Fruit fly (Drosophila melanogaster) whole organism, embryonic: ENCODE measurements around the gene RpS9.

Source experiments
- Atf6 ChIP-seq: fragments of 200-800 bp; sonication (Bioruptor generic); IDR thresholded peaks from 2 replicates; pipeline ENCODE4 v1.3.6; 2022; ENCODE audit warnings: missing biosample characterization, missing genetic modification characterization
- Awh ChIP-seq: fragments of 200-800 bp; sonication (Bioruptor generic); IDR thresholded peaks from 2 replicates; pipeline ENCODE4, ENCODE4 v1.3.6; 2022; ENCODE audit warnings: missing biosample characterization, missing genetic modification characterization
- CG10209 ChIP-seq: fragments of 200-800 bp; sonication (Bioruptor generic); optimal IDR thresholded peaks from 3 replicates; lab custom pipeline; 2017; ENCODE audit warnings: missing biosample characterization, mild to moderate bottlenecking, missing genetic modification characterization, missing genetic modification reagents
- CG10565 ChIP-seq: fragments of 200-800 bp; sonication (Bioruptor generic); optimal IDR thresholded peaks from 3 replicates; lab custom pipeline; 2016; ENCODE audit warnings: missing biosample characterization, mild to moderate bottlenecking, missing genetic modification characterization
- CG11456 ChIP-seq: fragments of 200-800 bp; sonication (Bioruptor generic); IDR thresholded peaks from 3 replicates; pipeline ENCODE4 v1.3.6; 2022; ENCODE audit warnings: missing biosample characterization, missing genetic modification characterization
- CG1233 ChIP-seq: fragments of 200-800 bp; sonication (Bioruptor generic); optimal IDR thresholded peaks from 4 replicates; lab custom pipeline; 2018; ENCODE audit warnings: missing biosample characterization, mild to moderate bottlenecking, missing genetic modification characterization
- CG13123 ChIP-seq: fragments of 200-800 bp; sonication (Bioruptor generic); optimal IDR thresholded peaks from 2 replicates; lab custom pipeline; 2016; ENCODE audit warnings: missing biosample characterization, missing genetic modification characterization
- CG13624 ChIP-seq: fragments of 200-800 bp; sonication (Bioruptor generic); optimal IDR thresholded peaks from 2 replicates; lab custom pipeline; 2016; ENCODE audit warnings: missing biosample characterization, missing genetic modification characterization
- CG15601 ChIP-seq: fragments of 200-800 bp; sonication (Bioruptor generic); optimal IDR thresholded peaks from 3 replicates; lab custom pipeline; 2019; ENCODE audit warnings: missing biosample characterization, mild to moderate bottlenecking, missing genetic modification characterization, moderate library complexity
- CG18011 ChIP-seq: fragments of 200-800 bp; sonication (Bioruptor generic); optimal IDR thresholded peaks from 2 replicates; lab custom pipeline; 2017; ENCODE audit warnings: missing biosample characterization, missing genetic modification characterization, mild to moderate bottlenecking, moderate library complexity, missing genotype
- CG18599 ChIP-seq: fragments of 200-800 bp; sonication (Bioruptor generic); optimal IDR thresholded peaks from 3 replicates; lab custom pipeline; 2017; ENCODE audit warnings: missing biosample characterization, missing genetic modification characterization, mild to moderate bottlenecking, moderate library complexity, missing genetic modification reagents
- CG18764 ChIP-seq: fragments of 200-800 bp; sonication (Bioruptor generic); optimal IDR thresholded peaks from 3 replicates; lab custom pipeline; 2016; ENCODE audit warnings: missing biosample characterization, missing genetic modification characterization
- CG2120 ChIP-seq: fragments of 200-800 bp; sonication (Bioruptor generic); optimal IDR thresholded peaks from 3 replicates; lab custom pipeline; 2016; ENCODE audit warnings: missing biosample characterization, missing genetic modification characterization
- CG42726 ChIP-seq: fragments of 200-800 bp; sonication (Bioruptor generic); IDR thresholded peaks from 2 replicates; pipeline ENCODE4 v1.3.6; 2022; ENCODE audit warnings: missing biosample characterization, missing genetic modification characterization; ENCODE audit not compliant: partially characterized antibody
- CG6175 ChIP-seq: fragments of 200-800 bp; sonication (Bioruptor generic); IDR thresholded peaks from 3 replicates; pipeline ENCODE4 v1.3.6; 2022; ENCODE audit warnings: missing biosample characterization, missing genetic modification characterization
- CG7556 ChIP-seq: fragments of 200-800 bp; sonication (Bioruptor generic); optimal IDR thresholded peaks from 2 replicates; lab custom pipeline; 2017; ENCODE audit warnings: missing biosample characterization, mild to moderate bottlenecking, missing genetic modification characterization
- CG7745 ChIP-seq: fragments of 200-800 bp; sonication (Bioruptor generic); optimal IDR thresholded peaks from 2 replicates; lab custom pipeline; 2018; ENCODE audit warnings: missing biosample characterization, mild to moderate bottlenecking, missing genetic modification characterization, moderate library complexity
- CG8924 ChIP-seq: fragments of 200-800 bp; optimal IDR thresholded peaks from 3 replicates; lab custom pipeline; 2019; ENCODE audit warnings: missing biosample characterization, mild to moderate bottlenecking, missing genetic modification characterization, moderate library complexity
- CG9437 ChIP-seq: fragments of 200-800 bp; sonication (Bioruptor generic); optimal IDR thresholded peaks from 2 replicates; lab custom pipeline; 2018; ENCODE audit warnings: missing biosample characterization, mild to moderate bottlenecking, missing genetic modification characterization
- Dip2 ChIP-seq: fragments of 200-800 bp; sonication (Bioruptor generic); IDR thresholded peaks from 2 replicates; pipeline ENCODE4 v1.3.6; 2022; ENCODE audit warnings: missing biosample characterization, missing genetic modification characterization
- Doc3 ChIP-seq: fragments of 200-800 bp; sonication (Bioruptor generic); IDR thresholded peaks from 3 replicates; pipeline ENCODE4 v1.3.6; 2022; ENCODE audit warnings: missing biosample characterization, missing genetic modification characterization; ENCODE audit not compliant: partially characterized antibody
- Dref ChIP-seq: fragments of 200-800 bp; sonication (Bioruptor generic); IDR thresholded peaks from 2 replicates; pipeline ENCODE4 v1.3.6; 2022; ENCODE audit warnings: missing biosample characterization, missing genetic modification characterization
- H2.0 ChIP-seq: fragments of 200-800 bp; sonication (Bioruptor generic); IDR thresholded peaks from 2 replicates; pipeline ENCODE4 v1.3.6; 2022; ENCODE audit warnings: missing biosample characterization, missing genetic modification characterization
- HmgZ ChIP-seq: fragments of 200-800 bp; sonication (Bioruptor generic); optimal IDR thresholded peaks from 2 replicates; lab custom pipeline; 2018; ENCODE audit warnings: missing biosample characterization, mild to moderate bottlenecking, missing genetic modification characterization
- Hr3 ChIP-seq: fragments of 200-800 bp; sonication (Bioruptor generic); optimal IDR thresholded peaks from 3 replicates; lab custom pipeline; 2016; ENCODE audit warnings: missing biosample characterization, missing genetic modification characterization
- Lpt ChIP-seq: fragments of >200 bp; optimal IDR thresholded peaks from 2 replicates; lab custom pipeline; 2018; ENCODE audit warnings: missing biosample characterization, missing genetic modification characterization
- Nf-YB ChIP-seq: fragments of 200-800 bp; sonication (Bioruptor generic); optimal IDR thresholded peaks from 3 replicates; lab custom pipeline; 2019; ENCODE audit warnings: missing biosample characterization, mild to moderate bottlenecking, missing genetic modification characterization, moderate library complexity
- PHDP ChIP-seq: fragments of 200-800 bp; sonication (Bioruptor generic); optimal IDR thresholded peaks from 3 replicates; lab custom pipeline; 2018; ENCODE audit warnings: missing biosample characterization, mild to moderate bottlenecking, missing genetic modification characterization, moderate library complexity
- Six4 ChIP-seq: fragments of 200-800 bp; sonication (Bioruptor generic); optimal IDR thresholded peaks from 2 replicates; lab custom pipeline; 2016; ENCODE audit warnings: missing biosample characterization, missing genetic modification characterization
- Sox100B ChIP-seq: fragments of 200-800 bp; sonication (Bioruptor generic); optimal IDR thresholded peaks from 3 replicates; lab custom pipeline; 2018; ENCODE audit warnings: missing biosample characterization, mild to moderate bottlenecking, missing genetic modification characterization
- Sox102F ChIP-seq: fragments of 200-800 bp; sonication (Bioruptor generic); optimal IDR thresholded peaks from 2 replicates; lab custom pipeline; 2018; ENCODE audit warnings: missing biosample characterization, mild to moderate bottlenecking, missing genetic modification characterization, moderate library complexity
- Sry-β ChIP-seq: fragments of 200-800 bp; sonication (Bioruptor generic); optimal IDR thresholded peaks from 2 replicates; lab custom pipeline; 2018; ENCODE audit warnings: missing biosample characterization, mild to moderate bottlenecking, missing genetic modification characterization, moderate library complexity
- TFAM ChIP-seq: fragments of 200-800 bp; sonication (Bioruptor generic); optimal IDR thresholded peaks from 2 replicates; lab custom pipeline; 2017; ENCODE audit warnings: missing biosample characterization, missing genetic modification characterization, inconsistent platforms
- ap ChIP-seq: fragments of 200-800 bp; sonication (Bioruptor generic); IDR thresholded peaks from 2 replicates; pipeline ENCODE4 v1.3.6; 2022; ENCODE audit warnings: missing biosample characterization, missing genetic modification characterization
- ash1 ChIP-seq: fragments of 200-800 bp; sonication (Bioruptor generic); optimal IDR thresholded peaks from 2 replicates; lab custom pipeline; 2018; ENCODE audit warnings: missing biosample characterization, mild to moderate bottlenecking, missing genetic modification characterization
- bowl ChIP-seq: fragments of 200-800 bp; sonication (Bioruptor generic); IDR thresholded peaks from 2 replicates; pipeline ENCODE4 v1.3.6; 2022; ENCODE audit warnings: missing biosample characterization, missing genetic modification characterization
- fru ChIP-seq: fragments of >200 bp; optimal IDR thresholded peaks from 2 replicates; lab custom pipeline; 2017
- gem ChIP-seq: fragments of 200-800 bp; sonication (Bioruptor generic); optimal IDR thresholded peaks from 2 replicates; lab custom pipeline; 2019; ENCODE audit warnings: missing biosample characterization, mild to moderate bottlenecking, missing genetic modification characterization, moderate library complexity
- lab ChIP-seq: fragments of 200-800 bp; sonication (Bioruptor generic); optimal IDR thresholded peaks from 3 replicates; lab custom pipeline; 2017; ENCODE audit warnings: missing biosample characterization, missing genetic modification characterization, mild to moderate bottlenecking, moderate library complexity, missing genetic modification reagents
- lov ChIP-seq, 2 experiments: fragments of 200-800 bp in 1 of 2; fragments of >200 bp in 1 of 2; sonication (Bioruptor generic) in 1 of 2; IDR thresholded peaks in 1 of 2; optimal IDR thresholded peaks in 1 of 2; 2 replicates in 1 of 2; 3 replicates in 1 of 2; pipeline versions ENCODE4 v1.3.6 to Lab custom; 2017 to 2022; ENCODE audit warnings: missing biosample characterization in 1 of 2, missing genetic modification characterization in 1 of 2
- nmo ChIP-seq: fragments of 200-800 bp; sonication (Bioruptor generic); optimal IDR thresholded peaks from 2 replicates; lab custom pipeline; 2018; ENCODE audit warnings: missing biosample characterization, mild to moderate bottlenecking, missing genetic modification characterization, moderate library complexity
- pzg ChIP-seq: fragments of 200-800 bp; sonication (Bioruptor generic); optimal IDR thresholded peaks from 3 replicates; lab custom pipeline; 2018; ENCODE audit warnings: missing biosample characterization, mild to moderate bottlenecking, missing genetic modification characterization, moderate library complexity
- repo ChIP-seq: fragments of 200-800 bp; sonication (Bioruptor generic); optimal IDR thresholded peaks from 2 replicates; lab custom pipeline; 2016; ENCODE audit warnings: missing biosample characterization, missing genetic modification characterization
- salm ChIP-seq: fragments of 200-800 bp; sonication (Bioruptor generic); optimal IDR thresholded peaks from 2 replicates; lab custom pipeline; 2018; ENCODE audit warnings: missing biosample characterization, mild to moderate bottlenecking, missing genetic modification characterization
- sens ChIP-seq: fragments of 200-800 bp; sonication (Bioruptor generic); peaks from one replicate; lab custom pipeline; 2016; ENCODE audit warnings: missing biosample characterization, missing genetic modification characterization
- sob ChIP-seq: fragments of 200-800 bp; sonication (Bioruptor generic); IDR thresholded peaks from 2 replicates; pipeline ENCODE4 v1.3.6; 2022; ENCODE audit warnings: missing biosample characterization, missing genetic modification characterization
- tap ChIP-seq: fragments of 200-800 bp; optimal IDR thresholded peaks from 3 replicates; lab custom pipeline; 2019; ENCODE audit warnings: missing biosample characterization, mild to moderate bottlenecking, missing genetic modification characterization, moderate library complexity
- tll ChIP-seq, 2 experiments: fragments of 200-800 bp in 1 of 2; fragments of >200 bp in 1 of 2; sonication (Bioruptor generic) in 1 of 2; optimal IDR thresholded peaks; 2 replicates each; lab custom pipeline; 2017 to 2019; ENCODE audit warnings: missing biosample characterization in 2 of 2, missing genetic modification characterization in 2 of 2, mild to moderate bottlenecking in 1 of 2, moderate library complexity in 1 of 2

Gene RpS9

DNA sequence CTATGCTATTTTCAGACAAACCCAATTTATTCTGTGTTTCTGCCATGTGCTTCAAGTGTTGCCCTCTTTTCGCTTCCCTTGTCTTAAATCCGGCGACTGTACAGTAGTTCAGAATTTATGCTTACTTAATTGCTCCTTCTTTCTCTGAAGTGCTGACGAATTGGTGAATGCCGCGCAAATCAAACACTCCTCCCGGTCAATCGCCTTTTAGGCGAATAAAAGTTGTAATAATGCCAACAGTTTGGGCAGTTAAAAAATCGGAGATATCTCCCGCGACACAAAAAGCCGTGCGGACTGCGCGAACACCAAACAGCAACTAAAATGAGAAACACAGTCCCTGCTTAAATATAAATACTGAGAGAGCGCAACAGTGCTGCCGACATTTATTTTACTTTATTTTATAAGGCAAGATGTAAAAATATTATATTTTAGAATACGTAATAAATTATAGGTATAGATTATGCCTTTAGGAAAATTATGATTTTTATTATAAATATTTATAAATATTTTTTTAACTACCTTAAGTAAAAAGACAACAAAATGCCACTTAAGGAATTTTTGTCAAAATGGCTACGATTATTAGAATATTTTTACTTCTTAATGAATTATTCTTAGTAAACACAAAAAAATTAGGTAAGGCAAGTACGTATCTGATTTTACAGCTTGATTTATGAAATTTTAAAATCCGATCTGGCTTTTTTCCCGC lies 6.2 kb downstream of the RpS9 start, which contains the start of gene path (continued):
- TF ChIP-seq sens (GFP tag; lab: Kevin White, UChicago) (peak; percentile 54), CG2120 (peak; percentile 14), lov (optimal IDR thresholded peaks at IDR 0.05; lab: Kevin White, UChicago) (no peak), lov (GFP tag; IDR thresholded peaks at IDR 0.05; lab: Robert Waterston, UW) (no peak), fru (lab: Kevin White, UChicago) (no peak), Doc3 (GFP tag; lab: Robert Waterston, UW) (no peak; the same call in 2 of the 3 replicates), CG6175 (GFP tag; lab: Robert Waterston, UW) (no peak), CG13624 (GFP tag; lab: Kevin White, UChicago) (no peak), CG1233 (GFP tag; lab: Kevin White, UChicago) (no peak), Lpt (GFP tag; lab: Kevin White, UChicago) (no peak), CG8924 (tag; lab: Kevin White, UChicago) (peak; percentile 59), tap (peak; percentile 25), ap (GFP tag; lab: Robert Waterston, UW) (no peak; the same call in 1 of the 2 replicates), CG10209 (GFP tag; lab: Kevin White, UChicago) (peak; percentile 37), CG11456 (GFP tag; lab: Robert Waterston, UW) (no peak; the same call in 2 of the 3 replicates), Nf-YB (peak; percentile 10), Atf6 (GFP tag; lab: Robert Waterston, UW) (0 out of 2 replicates have a peak, but pooled peaks have one; percentile 24), CG15601 (tag; lab: Kevin White, UChicago) (peak; percentile 28), tll (GFP tag; optimal IDR thresholded peaks at IDR 0.05; lab: Kevin White, UChicago) (no peak), salm (tag; lab: Kevin White, UChicago) (no peak), H2.0 (GFP tag; lab: Robert Waterston, UW) (no peak), Sox102F (GFP tag; lab: Kevin White, UChicago) (peak; percentile 15), Sry-β (GFP tag; lab: Kevin White, UChicago) (peak; percentile 94), Dip2 (GFP tag; lab: Robert Waterston, UW) (no peak), pzg (GFP tag; lab: Kevin White, UChicago) (no peak), CG10565 (GFP tag; lab: Kevin White, UChicago) (no peak), Dref (GFP tag; lab: Robert Waterston, UW) (no peak), Awh (GFP tag; lab: Robert Waterston, UW) (peak; percentile 10; the same call in 1 of the 2 replicates), CG7556 (GFP tag; lab: Kevin White, UChicago) (peak; percentile 54), TFAM (GFP tag; lab: Kevin White, UChicago) (no peak), lab (GFP tag; lab: Kevin White, UChicago) (peak; percentile 40), CG18599 (GFP tag; lab: Kevin White, UChicago) (peak; percentile 62), CG18764 (GFP tag; lab: Kevin White, UChicago) (no peak), Six4 (GFP tag; lab: Kevin White, UChicago) (peak; percentile 41), HmgZ (tag; lab: Kevin White, UChicago) (peak; percentile 22), gem (peak; percentile 67), ash1 (GFP tag; lab: Kevin White, UChicago) (peak; percentile 7), CG18011 (no peak), Hr3 (GFP tag; lab: Kevin White, UChicago) (no peak), sob (0 out of 2 replicates have a peak, but pooled peaks have one; percentile 24), CG42726 (GFP tag; lab: Robert Waterston, UW) (peak; percentile 58; the same call in 1 of the 2 replicates), CG13123 (GFP tag; lab: Kevin White, UChicago) (no peak), bowl (GFP tag; lab: Robert Waterston, UW) (no peak), nmo (peak; percentile 57), CG7745 (tag; lab: Kevin White, UChicago) (no peak), repo (no peak), CG9437 (GFP tag; lab: Kevin White, UChicago) (peak; percentile 11), Sox100B (GFP tag; lab: Kevin White, UChicago) (peak; percentile 82), PHDP (tag; lab: Kevin White, UChicago) (peak; percentile 26)
